Worm (Caenorhabditis elegans) whole organism, young adult: ENCODE data around the gene suex-1.

ENCODE experiments used
- B0019.2 ChIP-seq: fragments of 200-800 bp; sonication (Bioruptor generic); conservative IDR thresholded peaks from 2 replicates; pipeline ENCODE4 v1.3.6; 2022; ENCODE audit warnings: missing genetic modification reagents, missing genetic modification characterization, missing compliant biosample characterization
- C17E4.6 ChIP-seq: fragments of 200-800 bp; sonication (Bioruptor generic); IDR thresholded peaks from 2 replicates; pipeline ENCODE4 v1.3.6; 2022; ENCODE audit warnings: missing genetic modification reagents, missing genetic modification characterization, missing compliant biosample characterization
- D2030.7 ChIP-seq: fragments of 200-800 bp; sonication (Bioruptor generic); IDR thresholded peaks from 2 replicates; pipeline ENCODE4 v1.3.6; 2022; ENCODE audit warnings: missing genetic modification reagents, missing genetic modification characterization, missing compliant biosample characterization
- F22D6.2 ChIP-seq: sonication (generic microtip); optimal IDR thresholded peaks from 2 replicates; lab custom pipeline; 2016; ENCODE audit warnings: mild to moderate bottlenecking, missing genetic modification characterization, missing compliant biosample characterization
- F23B12.7 ChIP-seq: sonication (generic microtip); optimal IDR thresholded peaks from 2 replicates; lab custom pipeline; 2017; ENCODE audit warnings: missing genetic modification characterization, mild to moderate bottlenecking, missing compliant biosample characterization, antibody characterized with exemption, moderate library complexity; ENCODE audit not compliant: insufficient read depth
- F55B11.4 ChIP-seq: sonication (generic microtip); optimal IDR thresholded peaks from 2 replicates; lab custom pipeline; 2016; ENCODE audit warnings: missing compliant biosample characterization, missing genetic modification characterization, borderline replicate concordance; ENCODE audit not compliant: insufficient read depth
- K11D2.4 ChIP-seq: fragments of 200-800 bp; sonication (Bioruptor generic); IDR thresholded peaks from 2 replicates; pipeline ENCODE4 v1.3.6; 2022; ENCODE audit warnings: missing genetic modification reagents, missing genetic modification characterization, missing compliant biosample characterization
- K12H6.12 ChIP-seq: fragments of 200-800 bp; sonication (Bioruptor generic); optimal IDR thresholded peaks from 2 replicates; lab custom pipeline; 2018; ENCODE audit warnings: mild to moderate bottlenecking, missing genetic modification characterization, missing compliant biosample characterization
- T07F8.4 ChIP-seq: sonication (generic microtip); optimal IDR thresholded peaks from 2 replicates; lab custom pipeline; 2016; ENCODE audit warnings: mild to moderate bottlenecking, missing genetic modification characterization, moderate library complexity, missing compliant biosample characterization
- Y56A3A.18 ChIP-seq: fragments of 200-800 bp; sonication (Bioruptor generic); IDR thresholded peaks from 2 replicates; pipeline ENCODE4 v1.3.6; 2022; ENCODE audit warnings: missing genetic modification reagents, missing genetic modification characterization, missing compliant biosample characterization
- aptf-2 ChIP-seq: fragments of 200-800 bp; sonication (Bioruptor generic); conservative IDR thresholded peaks from 2 replicates; pipeline ENCODE4 v1.3.6; 2022; ENCODE audit warnings: missing genetic modification reagents, missing genetic modification characterization, missing compliant biosample characterization
- aptf-3 ChIP-seq: fragments of 200-800 bp; sonication (Bioruptor generic); IDR thresholded peaks from 2 replicates; pipeline ENCODE4 v1.3.6; 2022; ENCODE audit warnings: missing genetic modification characterization, missing compliant biosample characterization
- attf-6 ChIP-seq: fragments of 200-800 bp; sonication (Bioruptor generic); IDR thresholded peaks from 2 replicates; pipeline ENCODE4 v1.3.6; 2022; ENCODE audit warnings: missing genetic modification reagents, missing genetic modification characterization, missing compliant biosample characterization
- ceh-58 ChIP-seq: fragments of 200-800 bp; sonication (Bioruptor generic); IDR thresholded peaks from 2 replicates; pipeline ENCODE4 v1.3.6; 2022; ENCODE audit warnings: missing genetic modification characterization, missing compliant biosample characterization
- dpl-1 ChIP-seq: fragments of 150-350 bp; optimal IDR thresholded peaks from 2 replicates; lab custom pipeline; 2014; ENCODE audit warnings: missing biosample characterization, missing genetic modification reagents, missing genetic modification characterization
- efl-1 ChIP-seq: fragments of 150-350 bp; optimal IDR thresholded peaks from 2 replicates; lab custom pipeline; 2014; ENCODE audit warnings: missing biosample characterization, missing genetic modification reagents, missing genetic modification characterization
- hmg-1.2 ChIP-seq: fragments of 200-800 bp; sonication (Bioruptor generic); IDR thresholded peaks from 2 replicates; pipeline ENCODE4 v1.3.6; 2022; ENCODE audit warnings: missing genetic modification reagents, missing genetic modification characterization, missing compliant biosample characterization
- hmg-20 ChIP-seq: fragments of 200-800 bp; sonication (Bioruptor generic); IDR thresholded peaks from 2 replicates; pipeline ENCODE4 v1.3.6; 2022; ENCODE audit warnings: missing genetic modification reagents, missing genetic modification characterization, missing compliant biosample characterization
- hsf-1 ChIP-seq: fragments of 200-800 bp; sonication (Bioruptor generic); IDR thresholded peaks from 2 replicates; pipeline ENCODE4 v1.3.6; 2022; ENCODE audit warnings: missing genetic modification reagents, missing genetic modification characterization, missing compliant biosample characterization
- lin-26 ChIP-seq: fragments of 200-800 bp; sonication (Bioruptor generic); IDR thresholded peaks from 2 replicates; pipeline ENCODE4 v1.3.6; 2022; ENCODE audit warnings: missing genetic modification reagents, missing genetic modification characterization, missing compliant biosample characterization
- lir-1 ChIP-seq: fragments of 200-800 bp; sonication (Bioruptor generic); conservative IDR thresholded peaks from 2 replicates; pipeline ENCODE4 v1.3.6; 2022; ENCODE audit warnings: missing genetic modification reagents, missing genetic modification characterization, missing compliant biosample characterization
- madf-3 ChIP-seq: fragments of 200-800 bp; sonication (Bioruptor generic); IDR thresholded peaks from 2 replicates; pipeline ENCODE4 v1.3.6; 2022; ENCODE audit warnings: missing genetic modification reagents, missing genetic modification characterization, missing compliant biosample characterization
- madf-6 ChIP-seq: fragments of 200-800 bp; sonication (Bioruptor generic); IDR thresholded peaks from 2 replicates; pipeline ENCODE4 v1.3.6; 2022; ENCODE audit warnings: missing genetic modification reagents, missing genetic modification characterization, missing compliant biosample characterization
- madf-8 ChIP-seq: fragments of 200-800 bp; sonication (Bioruptor generic); conservative IDR thresholded peaks from 2 replicates; pipeline ENCODE4 v1.3.6; 2022; ENCODE audit warnings: missing genetic modification reagents, missing genetic modification characterization, missing compliant biosample characterization
- pbrm-1 ChIP-seq: fragments of 200-800 bp; sonication (Bioruptor generic); IDR thresholded peaks from 2 replicates; pipeline ENCODE4 v1.3.6; 2022; ENCODE audit warnings: missing genetic modification reagents, missing genetic modification characterization, missing compliant biosample characterization
- rec-8 ChIP-seq, 2 experiments: sonication (generic microtip); optimal IDR thresholded peaks; 2 replicates each; lab custom pipeline; 2016; ENCODE audit warnings: mild to moderate bottlenecking in 2 of 2, missing genetic modification characterization in 2 of 2, missing genetic modification reagents in 2 of 2, missing genotype in 2 of 2, missing biosample characterization in 1 of 2, missing compliant biosample characterization in 1 of 2, moderate library complexity in 1 of 2
- repo-1 ChIP-seq: sonication (generic microtip); optimal IDR thresholded peaks from 2 replicates; lab custom pipeline; 2017; ENCODE audit warnings: mild to moderate bottlenecking, missing genetic modification characterization, missing compliant biosample characterization
- sdz-38 ChIP-seq: sonication (generic microtip); optimal IDR thresholded peaks from 2 replicates; lab custom pipeline; 2016; ENCODE audit warnings: missing genotype, missing genetic modification characterization, missing compliant biosample characterization
- sea-2 ChIP-seq: fragments of 200-800 bp; sonication (Bioruptor generic); IDR thresholded peaks from 2 replicates; pipeline ENCODE4 v1.3.6; 2022; ENCODE audit warnings: missing genetic modification characterization, missing compliant biosample characterization
- snpc-1.3 ChIP-seq: sonication (generic microtip); optimal IDR thresholded peaks from 2 replicates; lab custom pipeline; 2017; ENCODE audit warnings: missing genetic modification characterization, mild to moderate bottlenecking, missing compliant biosample characterization, antibody characterized with exemption, moderate library complexity, missing genotype, missing genetic modification reagents; ENCODE audit not compliant: insufficient read depth
- tbp1 ChIP-seq: fragments of 200-800 bp; sonication (Bioruptor generic); optimal IDR thresholded peaks from 2 replicates; lab custom pipeline; 2018; ENCODE audit warnings: mild to moderate bottlenecking, missing genetic modification characterization, missing compliant biosample characterization
- tbx-9 ChIP-seq: sonication (generic microtip); optimal IDR thresholded peaks from 2 replicates; lab custom pipeline; 2016; ENCODE audit warnings: borderline replicate concordance, missing genetic modification characterization, inconsistent platforms, missing compliant biosample characterization
- tlf-1 ChIP-seq: fragments of 200-800 bp; sonication (Bioruptor generic); optimal IDR thresholded peaks from 2 replicates; lab custom pipeline; 2018; ENCODE audit warnings: mild to moderate bottlenecking, missing genetic modification characterization, missing compliant biosample characterization
- unc-130 ChIP-seq: sonication (generic microtip); optimal IDR thresholded peaks from 2 replicates; lab custom pipeline; 2016; ENCODE audit warnings: missing genetic modification reagents, missing genetic modification characterization, missing compliant biosample characterization
- xnd-1 ChIP-seq: sonication (generic microtip); optimal IDR thresholded peaks from 2 replicates; lab custom pipeline; 2016; ENCODE audit warnings: missing genotype, missing genetic modification reagents, missing genetic modification characterization, missing compliant biosample characterization
- ztf-18 ChIP-seq: sonication (generic microtip); optimal IDR thresholded peaks from 2 replicates; lab custom pipeline; 2016; ENCODE audit warnings: missing genotype, mild to moderate bottlenecking, missing genetic modification characterization, missing compliant biosample characterization
- ztf-25 ChIP-seq: fragments of 200-800 bp; sonication (Bioruptor generic); IDR thresholded peaks from 2 replicates; pipeline ENCODE4 v1.3.6; 2022; ENCODE audit warnings: missing genetic modification reagents, missing genetic modification characterization, missing compliant biosample characterization

suex-1 gene

DNA sequence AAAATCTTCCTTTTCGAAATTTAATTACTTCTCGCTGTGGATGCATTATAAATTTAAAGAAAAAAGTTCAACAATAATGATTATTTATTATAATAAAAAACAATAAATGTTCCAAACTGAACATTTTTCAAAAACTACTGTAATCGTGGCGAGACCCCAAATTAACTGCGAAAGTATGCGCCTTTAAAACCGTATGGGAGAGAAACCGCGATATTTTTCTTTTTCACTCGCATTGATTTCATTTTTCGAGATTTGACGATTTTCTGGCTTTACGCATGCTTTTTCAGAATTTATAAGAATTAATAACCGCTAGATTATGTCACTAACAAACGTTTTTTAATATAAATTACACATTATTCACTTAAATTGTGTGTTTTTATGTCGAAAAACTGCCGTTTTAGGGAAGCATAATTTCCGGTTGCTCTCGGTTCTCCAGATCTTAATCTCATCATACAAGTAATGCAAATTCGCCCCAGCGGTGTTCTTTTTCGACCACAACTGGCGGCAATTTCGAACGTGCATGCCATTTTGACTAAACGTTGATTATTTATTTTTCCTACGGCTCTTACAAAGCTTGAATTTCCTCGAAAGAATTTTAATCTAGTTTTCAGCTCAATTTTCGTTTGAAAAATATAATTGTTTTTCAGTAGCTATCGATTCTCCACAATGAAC, 3.1 kb upstream of the suex-1 start, which contains the start of gene F12A10.8 (continued):
- TF ChIP-seq C17E4.6 (GFP tag; lab: Robert Waterston, UW) (no peak), hsf-1 (GFP tag; lab: Robert Waterston, UW) (no peak)
- TF ChIP-seq, all 124 proteins: peak for 14

DNA sequence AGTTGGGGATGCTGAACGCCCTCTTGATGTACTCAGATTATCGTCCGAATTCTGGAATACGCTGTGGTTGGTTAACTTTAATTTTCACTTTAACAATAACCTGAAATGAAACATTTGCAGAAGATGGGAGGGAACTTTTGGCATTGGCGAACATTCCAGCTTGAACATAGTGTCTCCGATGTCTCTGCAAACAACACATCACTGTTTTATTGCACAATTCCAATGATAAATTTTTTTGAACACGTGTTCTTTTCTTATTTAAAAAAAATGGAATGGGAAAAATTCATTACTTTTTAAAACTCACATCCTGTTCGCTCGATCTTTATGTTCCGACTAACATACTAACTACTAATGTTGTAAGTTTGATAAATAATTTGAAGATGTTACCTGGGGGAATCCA, 2.4 kb upstream of the suex-1 start, which contains the start of gene fzy-1:
Gene fzy-1 (plus strand): TSS at position 301 of the 400 bp plus-strand sequence.
- no peak for TF ChIP-seq madf-8 (GFP tag; lab: Robert Waterston, UW)
- no peak for TF ChIP-seq D2030.7 (GFP tag; lab: Robert Waterston, UW)
- TF ChIP-seq snpc-1.3 (tag; lab: Kevin White, UChicago), result no peak
- TF ChIP-seq aptf-2 (GFP tag; lab: Robert Waterston, UW), result no peak
- no peak for TF ChIP-seq dpl-1 (GFP tag; lab: Kevin White, UChicago)
- TF ChIP-seq hmg-20 (GFP tag; lab: Robert Waterston, UW), result no peak
- no peak for TF ChIP-seq K11D2.4 (GFP tag; lab: Robert Waterston, UW)
- TF ChIP-seq F23B12.7 (tag; lab: Kevin White, UChicago), result no peak
- TF ChIP-seq tlf-1 (GFP tag; lab: Kevin White, UChicago), result no peak
- no peak for TF ChIP-seq tbp1 (GFP tag; lab: Kevin White, UChicago)
- no peak for TF ChIP-seq lir-1 (GFP tag; lab: Robert Waterston, UW)
- no peak for TF ChIP-seq F55B11.4 (tag; lab: Kevin White, UChicago)
- TF ChIP-seq tbx-9 (tag; lab: Kevin White, UChicago), result no peak
- no peak for TF ChIP-seq ztf-18 (tag; lab: Kevin White, UChicago)

DNA sequence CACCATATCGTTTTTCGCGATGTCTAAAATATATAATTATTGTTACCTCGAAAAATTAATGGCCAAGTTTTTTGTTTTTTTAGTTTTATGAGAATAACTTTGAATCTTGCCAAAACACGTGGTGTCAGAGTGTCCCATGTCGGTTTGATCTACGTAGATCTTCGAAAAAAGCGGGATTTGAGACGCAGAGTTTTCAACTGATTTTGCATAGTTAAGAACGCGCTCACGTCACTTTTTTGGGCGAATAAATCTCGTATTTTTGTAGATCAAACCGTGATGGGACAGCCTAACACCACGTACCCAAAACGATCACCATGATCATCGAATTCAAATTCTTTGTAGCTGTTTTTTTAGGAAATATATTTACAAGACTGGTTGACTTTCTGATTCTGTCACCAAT, 515 bp downstream of the suex-1 start:
- TF ChIP-seq madf-3 (GFP tag; lab: Robert Waterston, UW) (peak; percentile 51; the same call in 1 of the 2 replicates), efl-1 (peak; percentile 59), lin-26 (GFP tag; lab: Robert Waterston, UW) (0 out of 2 replicates have a peak, but pooled peaks have one; percentile 44), xnd-1 (tag; lab: Kevin White, UChicago) (peak; percentile 44), madf-6 (GFP tag; lab: Robert Waterston, UW) (peak; percentile 83), hmg-1.2 (GFP tag; lab: Robert Waterston, UW) (0 out of 2 replicates have a peak, but pooled peaks have one; percentile 18), D2030.7 (GFP tag; lab: Robert Waterston, UW) (0 out of 2 replicates have a peak, but pooled peaks have one; percentile 27), madf-8 (GFP tag; lab: Robert Waterston, UW) (peak; percentile 33), sdz-38 (tag; lab: Kevin White, UChicago) (no peak), B0019.2 (GFP tag; lab: Robert Waterston, UW) (no peak), ztf-18 (tag; lab: Kevin White, UChicago) (no peak), Y56A3A.18 (0 out of 2 replicates have a peak, but pooled peaks have one; percentile 42), dpl-1 (GFP tag; lab: Kevin White, UChicago) (peak; percentile 14)

DNA sequence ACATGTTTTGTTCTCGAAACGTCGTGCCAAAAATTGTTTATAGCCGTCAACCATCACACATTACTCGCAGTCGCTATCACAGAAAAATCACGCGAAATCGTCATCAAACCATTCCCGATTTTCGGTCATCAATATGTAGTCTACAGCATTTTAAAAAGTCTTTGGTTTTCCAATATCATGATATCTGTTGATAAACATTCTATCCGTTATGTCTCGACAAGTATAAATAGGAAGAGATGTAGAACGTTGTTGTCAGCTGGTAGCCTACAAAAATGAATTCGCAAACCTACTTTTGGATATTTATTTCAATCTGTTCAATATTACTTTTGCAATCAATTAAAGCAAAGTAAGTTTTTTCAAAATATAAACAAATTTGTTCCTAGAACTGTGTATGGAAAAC, 1.7 kb downstream of the suex-1 start, which contains the start of gene F12A10.1:
Gene F12A10.1 (plus strand): TSS at position 166 of the 400 bp plus-strand sequence.
- TF ChIP-seq unc-130 (GFP tag; lab: Kevin White, UChicago), result no peak
- TF ChIP-seq attf-6, result no peak
- TF ChIP-seq pbrm-1 (GFP tag; lab: Robert Waterston, UW), result no peak
- no peak for TF ChIP-seq sea-2 (GFP tag; lab: Robert Waterston, UW)
- TF ChIP-seq repo-1, result no peak
- TF ChIP-seq sdz-38 (tag; lab: Kevin White, UChicago), result no peak
- TF ChIP-seq rec-8 (tag; optimal IDR thresholded peaks at IDR 0.05; lab: Kevin White, UChicago), result no peak
- TF ChIP-seq F22D6.2 (tag; lab: Kevin White, UChicago), result no peak
- no peak for TF ChIP-seq ceh-58 (GFP tag; lab: Robert Waterston, UW)
- TF ChIP-seq K12H6.12, result no peak
- no peak for TF ChIP-seq T07F8.4 (tag; lab: Kevin White, UChicago)
- TF ChIP-seq ztf-25 (GFP tag; lab: Robert Waterston, UW), result no peak
- TF ChIP-seq aptf-3 (GFP tag; lab: Robert Waterston, UW), result no peak
